Worm (Caenorhabditis elegans): ENCODE data around the gene C28G1.10.

DNA sequence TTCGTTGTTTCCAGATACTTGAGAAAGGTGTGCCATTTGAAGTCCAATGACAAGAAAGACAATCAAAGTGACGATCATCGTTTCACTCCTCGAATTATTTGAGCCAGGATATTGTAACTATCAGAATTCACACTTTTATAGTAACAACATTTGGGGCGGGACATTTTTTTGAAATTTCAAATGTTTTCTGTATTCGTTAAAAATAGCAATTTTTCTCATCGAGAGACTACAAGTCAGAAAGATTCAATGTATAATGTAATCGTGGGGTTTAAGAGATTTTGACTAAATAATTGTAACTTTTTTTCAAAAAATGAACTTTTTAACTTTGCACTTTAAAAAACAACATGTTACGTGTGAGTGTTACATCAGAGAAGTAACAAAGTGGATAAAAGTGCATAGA, 19.6 kb downstream of the C28G1.10 start, which contains the start of gene ins-9:
- TF ChIP-seq ztf-4 (tag; optimal IDR thresholded peaks at IDR 0.05) (no peak), nhr-28 (tag; optimal IDR thresholded peaks at IDR 0.05) (no peak), ztf-11 (tag; optimal IDR thresholded peaks at IDR 0.05) (no peak)
